Fruit fly (Drosophila melanogaster) whole organism, embryonic: ENCODE measurements around the gene Coq7.

ENCODE experiments used
- Antp ChIP-seq: fragments of 200-800 bp; sonication (Bioruptor generic); optimal IDR thresholded peaks from 3 replicates; lab custom pipeline; 2016; ENCODE audit warnings: missing biosample characterization, missing genetic modification characterization
- Atf-2 ChIP-seq: fragments of 200-800 bp; sonication (Bioruptor generic); optimal IDR thresholded peaks from 2 replicates; lab custom pipeline; 2016; ENCODE audit warnings: missing biosample characterization, missing genetic modification characterization
- Atf3 ChIP-seq: fragments of 200-800 bp; sonication (Bioruptor generic); optimal IDR thresholded peaks from 3 replicates; lab custom pipeline; 2016; ENCODE audit warnings: missing biosample characterization, missing genetic modification characterization
- CG10209 ChIP-seq: fragments of 200-800 bp; sonication (Bioruptor generic); optimal IDR thresholded peaks from 3 replicates; lab custom pipeline; 2017; ENCODE audit warnings: missing biosample characterization, mild to moderate bottlenecking, missing genetic modification characterization, missing genetic modification reagents
- CG10321 ChIP-seq: fragments of 200-800 bp; sonication (Bioruptor generic); IDR thresholded peaks from 2 replicates; pipeline ENCODE4 v1.3.6; 2022; ENCODE audit warnings: missing biosample characterization, missing genetic modification characterization
- CG10462 ChIP-seq: fragments of 200-800 bp; sonication (Bioruptor generic); optimal IDR thresholded peaks from 2 replicates; lab custom pipeline; 2016; ENCODE audit warnings: missing biosample characterization, missing genetic modification characterization
- CG10959 ChIP-seq: fragments of 200-800 bp; sonication (Bioruptor generic); IDR thresholded peaks from 2 replicates; pipeline ENCODE4 v1.3.6; 2022; ENCODE audit warnings: missing biosample characterization, missing genetic modification characterization
- CG12219 ChIP-seq: fragments of 200-800 bp; sonication (Bioruptor generic); optimal IDR thresholded peaks from 3 replicates; lab custom pipeline; 2018; ENCODE audit warnings: missing biosample characterization, mild to moderate bottlenecking, missing genetic modification characterization
- CG1233 ChIP-seq: fragments of 200-800 bp; sonication (Bioruptor generic); optimal IDR thresholded peaks from 4 replicates; lab custom pipeline; 2018; ENCODE audit warnings: missing biosample characterization, mild to moderate bottlenecking, missing genetic modification characterization
- CG13123 ChIP-seq: fragments of 200-800 bp; sonication (Bioruptor generic); optimal IDR thresholded peaks from 2 replicates; lab custom pipeline; 2016; ENCODE audit warnings: missing biosample characterization, missing genetic modification characterization
- CG14667 ChIP-seq: fragments of 200-800 bp; sonication (Bioruptor generic); IDR thresholded peaks from 2 replicates; pipeline ENCODE4 v1.3.6; 2022; ENCODE audit warnings: missing biosample characterization, missing genetic modification characterization
- CG15514 ChIP-seq: fragments of 200-800 bp; sonication (Bioruptor generic); optimal IDR thresholded peaks from 3 replicates; lab custom pipeline; 2017; ENCODE audit warnings: missing biosample characterization, missing genetic modification characterization, mild to moderate bottlenecking, moderate library complexity, missing genetic modification reagents
- CG18262 ChIP-seq: fragments of 200-800 bp; optimal IDR thresholded peaks from 3 replicates; lab custom pipeline; 2019; ENCODE audit warnings: missing biosample characterization, mild to moderate bottlenecking, missing genetic modification characterization, moderate library complexity
- CG32532 ChIP-seq: fragments of 200-800 bp; sonication (Bioruptor generic); IDR thresholded peaks from 2 replicates; pipeline ENCODE4 v1.3.6; 2022; ENCODE audit warnings: missing biosample characterization, missing genetic modification characterization
- CG5180 ChIP-seq: fragments of 200-800 bp; sonication (Bioruptor generic); optimal IDR thresholded peaks from 3 replicates; lab custom pipeline; 2017; ENCODE audit warnings: missing biosample characterization, missing genetic modification characterization, mild to moderate bottlenecking, moderate library complexity, missing genetic modification reagents
- CG6654 ChIP-seq: fragments of 200-800 bp; sonication (Bioruptor generic); optimal IDR thresholded peaks from 2 replicates; lab custom pipeline; 2017; ENCODE audit warnings: missing biosample characterization, mild to moderate bottlenecking, missing genetic modification characterization
- CG6765 ChIP-seq: fragments of 200-800 bp; sonication (Bioruptor generic); optimal IDR thresholded peaks from 3 replicates; lab custom pipeline; 2017; ENCODE audit warnings: missing biosample characterization, mild to moderate bottlenecking, missing genetic modification characterization
- CG6791 ChIP-seq: fragments of 200-800 bp; sonication (Bioruptor generic); IDR thresholded peaks from 3 replicates; pipeline ENCODE4 v1.3.6; 2022; ENCODE audit warnings: missing biosample characterization, missing genetic modification characterization; ENCODE audit not compliant: partially characterized antibody
- CG7271 ChIP-seq: fragments of 200-800 bp; sonication (Bioruptor generic); optimal IDR thresholded peaks from 2 replicates; lab custom pipeline; 2018; ENCODE audit warnings: missing biosample characterization, mild to moderate bottlenecking, missing genetic modification characterization, moderate library complexity
- CG7928 ChIP-seq: fragments of 200-800 bp; sonication (Bioruptor generic); optimal IDR thresholded peaks from 2 replicates; lab custom pipeline; 2017; ENCODE audit warnings: missing biosample characterization, mild to moderate bottlenecking, missing genetic modification characterization
- CG7963 ChIP-seq: fragments of 200-800 bp; sonication (Bioruptor generic); IDR thresholded peaks from 3 replicates; pipeline ENCODE4 v1.3.6; 2022; ENCODE audit warnings: missing biosample characterization, missing genetic modification characterization; ENCODE audit not compliant: partially characterized antibody
- CG8359 ChIP-seq: fragments of 200-800 bp; sonication (Bioruptor generic); optimal IDR thresholded peaks from 2 replicates; lab custom pipeline; 2017; ENCODE audit warnings: missing biosample characterization, mild to moderate bottlenecking, missing genetic modification characterization, borderline replicate concordance
- CG8765 ChIP-seq: fragments of 200-800 bp; sonication (Bioruptor generic); IDR thresholded peaks from 2 replicates; pipeline ENCODE4 v1.3.6; 2022; ENCODE audit warnings: missing biosample characterization, missing genetic modification characterization
- CG8924 ChIP-seq: fragments of 200-800 bp; optimal IDR thresholded peaks from 3 replicates; lab custom pipeline; 2019; ENCODE audit warnings: missing biosample characterization, mild to moderate bottlenecking, missing genetic modification characterization, moderate library complexity
- CG9727 ChIP-seq: fragments of 200-800 bp; sonication (Bioruptor generic); optimal IDR thresholded peaks from 3 replicates; lab custom pipeline; 2017; ENCODE audit warnings: missing biosample characterization, mild to moderate bottlenecking, missing genetic modification characterization
- CTCF ChIP-seq: fragments of 200-800 bp; sonication (Bioruptor generic); optimal IDR thresholded peaks from 2 replicates; lab custom pipeline; 2017; ENCODE audit warnings: missing biosample characterization, mild to moderate bottlenecking, missing genetic modification characterization, moderate library complexity
- Deaf1 ChIP-seq: fragments of 200-800 bp; optimal IDR thresholded peaks from 3 replicates; lab custom pipeline; 2019; ENCODE audit warnings: missing biosample characterization, mild to moderate bottlenecking, missing genetic modification characterization, moderate library complexity
- Dll ChIP-seq: fragments of 200-800 bp; sonication (Bioruptor generic); IDR thresholded peaks from 4 replicates; pipeline ENCODE4 v1.3.6; 2022; ENCODE audit warnings: missing biosample characterization, missing genetic modification characterization; ENCODE audit not compliant: partially characterized antibody
- Elba2 ChIP-seq: fragments of 200-800 bp; sonication (Bioruptor generic); optimal IDR thresholded peaks from 3 replicates; lab custom pipeline; 2016; ENCODE audit warnings: missing biosample characterization, missing genetic modification characterization
- HLH54F ChIP-seq: fragments of 200-800 bp; sonication (Bioruptor generic); optimal IDR thresholded peaks from 3 replicates; lab custom pipeline; 2016; ENCODE audit warnings: missing biosample characterization, missing genetic modification characterization
- MTF-1 ChIP-seq: fragments of 200-800 bp; sonication (Bioruptor generic); optimal IDR thresholded peaks from 2 replicates; lab custom pipeline; 2018; ENCODE audit warnings: missing biosample characterization, mild to moderate bottlenecking, missing genetic modification characterization, borderline replicate concordance
- Mad ChIP-seq: fragments of 200-800 bp; sonication (Bioruptor generic); optimal IDR thresholded peaks from 2 replicates; lab custom pipeline; 2016; ENCODE audit warnings: missing biosample characterization, missing genetic modification characterization
- Mes4 ChIP-seq: fragments of 200-800 bp; sonication (Bioruptor generic); optimal IDR thresholded peaks from 2 replicates; lab custom pipeline; 2016; ENCODE audit warnings: missing biosample characterization, missing genetic modification characterization
- Mrtf ChIP-seq: fragments of 200-800 bp; sonication (Bioruptor generic); IDR thresholded peaks from 3 replicates; pipeline ENCODE4 v1.3.6; 2022; ENCODE audit warnings: missing biosample characterization, missing genetic modification characterization
- PHDP ChIP-seq: fragments of 200-800 bp; sonication (Bioruptor generic); optimal IDR thresholded peaks from 3 replicates; lab custom pipeline; 2018; ENCODE audit warnings: missing biosample characterization, mild to moderate bottlenecking, missing genetic modification characterization, moderate library complexity
- Six4 ChIP-seq: fragments of 200-800 bp; sonication (Bioruptor generic); optimal IDR thresholded peaks from 2 replicates; lab custom pipeline; 2016; ENCODE audit warnings: missing biosample characterization, missing genetic modification characterization
- Sox100B ChIP-seq: fragments of 200-800 bp; sonication (Bioruptor generic); optimal IDR thresholded peaks from 3 replicates; lab custom pipeline; 2018; ENCODE audit warnings: missing biosample characterization, mild to moderate bottlenecking, missing genetic modification characterization
- amos ChIP-seq: fragments of 200-800 bp; sonication (Bioruptor generic); IDR thresholded peaks from 2 replicates; pipeline ENCODE4 v1.3.6; 2022; ENCODE audit warnings: missing biosample characterization, missing genetic modification characterization; ENCODE audit not compliant: partially characterized antibody
- aop ChIP-seq: fragments of 200-800 bp; sonication (Bioruptor generic); IDR thresholded peaks from 2 replicates; pipeline ENCODE4 v1.3.6; 2022; ENCODE audit warnings: missing biosample characterization, missing genetic modification characterization
- caup ChIP-seq: fragments of 200-800 bp; sonication (Bioruptor generic); optimal IDR thresholded peaks from 3 replicates; lab custom pipeline; 2017; ENCODE audit warnings: missing biosample characterization, mild to moderate bottlenecking, missing genetic modification characterization, moderate library complexity; ENCODE audit not compliant: severe bottlenecking
- ci ChIP-seq: fragments of 200-800 bp; sonication (Bioruptor generic); IDR thresholded peaks from 3 replicates; pipeline ENCODE4 v1.3.6; 2022; ENCODE audit warnings: missing biosample characterization, missing genetic modification characterization
- dimm ChIP-seq: fragments of 200-800 bp; sonication (Bioruptor generic); IDR thresholded peaks from 2 replicates; pipeline ENCODE4 v1.3.6; 2022; ENCODE audit warnings: missing biosample characterization, missing genetic modification characterization
- fd64A ChIP-seq: fragments of 200-800 bp; sonication (Bioruptor generic); optimal IDR thresholded peaks from 3 replicates; lab custom pipeline; 2018; ENCODE audit warnings: missing biosample characterization, mild to moderate bottlenecking, missing genetic modification characterization
- ftz-f1 ChIP-seq: fragments of 200-800 bp; sonication (Bioruptor generic); optimal IDR thresholded peaks from 2 replicates; lab custom pipeline; 2016; ENCODE audit warnings: missing biosample characterization, missing genetic modification characterization
- gce ChIP-seq: fragments of 200-800 bp; sonication (Bioruptor generic); IDR thresholded peaks from 3 replicates; pipeline ENCODE4 v1.3.6; 2022; ENCODE audit warnings: missing biosample characterization, missing genetic modification characterization
- gcm2 ChIP-seq: fragments of 200-800 bp; sonication (Bioruptor generic); optimal IDR thresholded peaks from 2 replicates; lab custom pipeline; 2016; ENCODE audit warnings: missing biosample characterization, missing genetic modification characterization
- ro ChIP-seq: fragments of 200-800 bp; sonication (Bioruptor generic); IDR thresholded peaks from 2 replicates; pipeline ENCODE4 v1.3.6; 2022; ENCODE audit warnings: missing biosample characterization, missing genetic modification characterization
- shn ChIP-seq: fragments of 200-800 bp; sonication (Bioruptor generic); optimal IDR thresholded peaks from 3 replicates; lab custom pipeline; 2016; ENCODE audit warnings: missing biosample characterization, missing genetic modification characterization
- tap ChIP-seq: fragments of 200-800 bp; optimal IDR thresholded peaks from 3 replicates; lab custom pipeline; 2019; ENCODE audit warnings: missing biosample characterization, mild to moderate bottlenecking, missing genetic modification characterization, moderate library complexity
- tgo ChIP-seq: fragments of 200-800 bp; sonication (Bioruptor generic); IDR thresholded peaks from 3 replicates; pipeline ENCODE4 v1.3.6; 2022; ENCODE audit warnings: missing biosample characterization, missing genetic modification characterization
- trem ChIP-seq: fragments of 200-800 bp; optimal IDR thresholded peaks from 3 replicates; lab custom pipeline; 2019; ENCODE audit warnings: missing biosample characterization, mild to moderate bottlenecking, missing genetic modification characterization, moderate library complexity

Coq7 gene

DNA sequence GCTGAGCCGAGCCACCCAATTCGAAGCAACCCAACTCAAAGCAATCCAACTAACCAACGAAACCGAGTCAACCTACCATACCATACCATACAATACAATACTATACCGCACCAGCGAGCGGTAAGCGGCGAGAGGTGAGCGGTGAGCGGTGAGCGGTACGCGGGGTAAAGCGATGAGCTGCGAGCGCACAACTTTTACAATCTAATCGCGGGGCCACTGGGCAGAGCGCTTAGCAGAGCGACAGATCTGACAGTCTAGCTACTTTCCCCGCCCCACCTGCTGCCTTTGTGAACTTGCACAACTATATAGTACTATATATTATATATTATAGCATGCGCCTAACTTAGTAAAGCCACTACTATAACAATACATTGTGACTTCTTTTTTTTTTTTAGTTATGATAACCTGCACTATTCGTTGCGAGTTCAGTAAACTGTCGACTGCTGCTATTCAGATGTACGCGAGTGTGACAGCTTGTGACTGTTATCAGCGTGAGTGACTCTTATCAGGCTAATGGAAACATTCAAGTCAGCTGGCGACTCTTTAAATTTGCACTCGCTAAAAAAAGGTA is 29.8 kb downstream of the Coq7 start (continued):
- TF ChIP-seq CG8359 (GFP tag; lab: Kevin White, UChicago) (no peak), CG13123 (GFP tag; lab: Kevin White, UChicago) (no peak), gcm2 (GFP tag; lab: Kevin White, UChicago) (no peak), Dll (GFP tag; lab: Robert Waterston, UW) (no peak; the same call in 3 of the 4 replicates), tgo (peak; percentile 16; the same call in 1 of the 3 replicates), trem (tag; lab: Kevin White, UChicago) (no peak), Six4 (GFP tag; lab: Kevin White, UChicago) (peak; percentile 9), Sox100B (GFP tag; lab: Kevin White, UChicago) (peak; percentile 22), CG9727 (GFP tag; lab: Kevin White, UChicago) (no peak), Elba2 (GFP tag; lab: Kevin White, UChicago) (no peak), fd64A (GFP tag; lab: Kevin White, UChicago) (no peak), caup (peak; percentile 7), Mes4 (GFP tag; lab: Kevin White, UChicago) (no peak), CG6765 (GFP tag; lab: Kevin White, UChicago) (no peak), Mrtf (GFP tag; lab: Robert Waterston, UW) (0 out of 3 replicates have a peak, but pooled peaks have one; percentile 26), CG14667 (no peak), shn (GFP tag; lab: Kevin White, UChicago) (no peak), tap (tag; lab: Kevin White, UChicago) (no peak), CG10462 (no peak), CG7928 (GFP tag; lab: Kevin White, UChicago) (peak; percentile 23), Mad (GFP tag; lab: Kevin White, UChicago) (no peak), MTF-1 (GFP tag; lab: Kevin White, UChicago) (no peak), CG10959 (no peak), amos (peak; percentile 33; the same call in 1 of the 2 replicates), Atf-2 (GFP tag; lab: Kevin White, UChicago) (no peak), CG32532 (GFP tag; lab: Robert Waterston, UW) (peak; percentile 43; the same call in 1 of the 2 replicates), CG10209 (GFP tag; lab: Kevin White, UChicago) (peak; percentile 45), CG8924 (tag; lab: Kevin White, UChicago) (peak; percentile 12), CG8765 (GFP tag; lab: Robert Waterston, UW) (no peak), dimm (GFP tag; lab: Robert Waterston, UW) (no peak), HLH54F (GFP tag; lab: Kevin White, UChicago) (no peak), CTCF (no peak), CG6791 (GFP tag; lab: Robert Waterston, UW) (no peak), CG6654 (no peak), ci (GFP tag; lab: Robert Waterston, UW) (peak; percentile 68; the same call in 2 of the 3 replicates), PHDP (peak; percentile 53), CG10321 (GFP tag; lab: Robert Waterston, UW) (no peak), ro (GFP tag; lab: Robert Waterston, UW) (no peak), CG7963 (no peak), CG1233 (GFP tag; lab: Kevin White, UChicago) (no peak), CG15514 (no peak), aop (no peak), Deaf1 (tag; lab: Kevin White, UChicago) (peak; percentile 13), Antp (GFP tag; lab: Kevin White, UChicago) (no peak), Atf3 (GFP tag; lab: Kevin White, UChicago) (no peak), CG18262 (tag; lab: Kevin White, UChicago) (peak; percentile 35), CG5180 (GFP tag; lab: Kevin White, UChicago) (peak; percentile 91), gce (no peak), ftz-f1 (GFP tag; lab: Kevin White, UChicago) (peak; percentile 36), CG12219 (GFP tag; lab: Kevin White, UChicago) (peak; percentile 11), CG7271 (tag; lab: Kevin White, UChicago) (no peak)
